Worm (Caenorhabditis elegans) whole organism, mixed stage, embryonic: Measurements from ENCODE around the gene T14B4.8.
A peak's percentile ranks its signal among the peaks of the same experiment; 100 is the strongest.

ENCODE experiments used
- M03D4.4 ChIP-seq: sonication (generic microtip); optimal IDR thresholded peaks from 2 replicates; lab custom pipeline; 2017; ENCODE audit warnings: mild to moderate bottlenecking, missing genetic modification characterization, missing compliant biosample characterization
- bed-3 ChIP-seq: fragments of 200-800 bp; sonication (Bioruptor generic); optimal IDR thresholded peaks from 3 replicates; lab custom pipeline; 2018; ENCODE audit warnings: mild to moderate bottlenecking, missing genetic modification characterization, moderate library complexity, missing compliant biosample characterization
- blmp-1 ChIP-seq: fragments of 150-350 bp; optimal IDR thresholded peaks from 2 replicates; lab custom pipeline; 2014; ENCODE audit warnings: missing biosample characterization, missing genetic modification characterization
- ceh-39 ChIP-seq: fragments of 150-350 bp; optimal IDR thresholded peaks from 2 replicates; lab custom pipeline; 2014; ENCODE audit warnings: missing biosample characterization, missing genetic modification characterization
- ceh-43 ChIP-seq: fragments of 200-800 bp; sonication (Bioruptor generic); optimal IDR thresholded peaks from 2 replicates; lab custom pipeline; 2018; ENCODE audit warnings: mild to moderate bottlenecking, missing genetic modification characterization, moderate library complexity, missing compliant biosample characterization
- ces-1 ChIP-seq: fragments of 150-350 bp; optimal IDR thresholded peaks from 2 replicates; lab custom pipeline; 2014; ENCODE audit warnings: missing biosample characterization, missing genetic modification reagents, missing genetic modification characterization
- cnd-1 ChIP-seq: fragments of 200-800 bp; sonication (Bioruptor generic); optimal IDR thresholded peaks from 2 replicates; lab custom pipeline; 2018; ENCODE audit warnings: mild to moderate bottlenecking, missing genetic modification characterization, missing compliant biosample characterization
- drap-1 ChIP-seq: fragments of 200-800 bp; sonication (Bioruptor generic); optimal IDR thresholded peaks from 3 replicates; lab custom pipeline; 2018; ENCODE audit warnings: mild to moderate bottlenecking, missing genetic modification characterization, missing compliant biosample characterization
- elt-3 ChIP-seq: fragments of 150-350 bp; optimal IDR thresholded peaks from 2 replicates; lab custom pipeline; 2014; ENCODE audit warnings: missing biosample characterization, missing genetic modification characterization
- flh-1 ChIP-seq: fragments of 200-800 bp; sonication (Bioruptor generic); optimal IDR thresholded peaks from 2 replicates; lab custom pipeline; 2018; ENCODE audit warnings: mild to moderate bottlenecking, missing genetic modification characterization, moderate library complexity, missing compliant biosample characterization
- hlh-1 ChIP-seq: fragments of 150-350 bp; optimal IDR thresholded peaks from 2 replicates; lab custom pipeline; 2014; ENCODE audit warnings: missing biosample characterization, missing genetic modification reagents, missing genetic modification characterization
- lin-13 ChIP-seq: fragments of 150-350 bp; optimal IDR thresholded peaks from 2 replicates; lab custom pipeline; 2014; ENCODE audit warnings: missing biosample characterization, missing genetic modification characterization
- lin-32 ChIP-seq: fragments of 200-800 bp; sonication (Bioruptor generic); optimal IDR thresholded peaks from 2 replicates; lab custom pipeline; 2018; ENCODE audit warnings: mild to moderate bottlenecking, missing genetic modification characterization, missing compliant biosample characterization
- lsy-2 ChIP-seq: fragments of 150-350 bp; optimal IDR thresholded peaks from 2 replicates; lab custom pipeline; 2014; ENCODE audit warnings: missing biosample characterization, missing genetic modification characterization
- mab-5 ChIP-seq: fragments of 150-350 bp; optimal IDR thresholded peaks from 2 replicates; lab custom pipeline; 2014; ENCODE audit warnings: missing biosample characterization, missing genetic modification characterization
- mep-1 ChIP-seq: fragments of 150-350 bp; optimal IDR thresholded peaks from 2 replicates; lab custom pipeline; 2017; ENCODE audit warnings: missing biosample characterization, missing genetic modification reagents, missing genetic modification characterization, inconsistent platforms
- mls-2 ChIP-seq: sonication (generic microtip); optimal IDR thresholded peaks from 2 replicates; lab custom pipeline; 2016; ENCODE audit warnings: mild to moderate bottlenecking, missing genetic modification characterization, moderate library complexity, missing compliant biosample characterization
- nhr-12 ChIP-seq: fragments of 150-350 bp; optimal IDR thresholded peaks from 2 replicates; lab custom pipeline; 2014; ENCODE audit warnings: missing biosample characterization, missing genetic modification characterization
- nhr-237 ChIP-seq: fragments of 150-350 bp; optimal IDR thresholded peaks from 2 replicates; lab custom pipeline; 2014; ENCODE audit warnings: missing biosample characterization, missing genetic modification characterization
- nhr-28 ChIP-seq: fragments of 150-350 bp; optimal IDR thresholded peaks from 2 replicates; lab custom pipeline; 2014; ENCODE audit warnings: missing biosample characterization, missing genetic modification characterization
- nhr-76 ChIP-seq: sonication (generic microtip); optimal IDR thresholded peaks from 2 replicates; lab custom pipeline; 2017; ENCODE audit warnings: missing biosample characterization, missing genetic modification characterization
- pha-4 ChIP-seq: fragments of 150-350 bp; optimal IDR thresholded peaks from 2 replicates; lab custom pipeline; 2018; ENCODE audit warnings: missing biosample characterization, missing genetic modification reagents, missing genetic modification characterization
- sem-2 ChIP-seq: fragments of 200-800 bp; sonication (Bioruptor generic); optimal IDR thresholded peaks from 2 replicates; lab custom pipeline; 2018; ENCODE audit warnings: mild to moderate bottlenecking, missing genetic modification characterization, missing compliant biosample characterization
- sptf-1 ChIP-seq: sonication (generic microtip); optimal IDR thresholded peaks from 2 replicates; lab custom pipeline; 2017; ENCODE audit warnings: mild to moderate bottlenecking, missing genetic modification characterization, moderate library complexity, missing compliant biosample characterization
- tbx-8 ChIP-seq: fragments of 200-800 bp; sonication (Bioruptor generic); optimal IDR thresholded peaks from 2 replicates; lab custom pipeline; 2018; ENCODE audit warnings: mild to moderate bottlenecking, missing genetic modification characterization, moderate library complexity, missing compliant biosample characterization
- unc-120 ChIP-seq: sonication (generic microtip); optimal IDR thresholded peaks from 2 replicates; lab custom pipeline; 2017; ENCODE audit warnings: missing genetic modification characterization, missing compliant biosample characterization; ENCODE audit not compliant: poor library complexity, severe bottlenecking
- unc-39 ChIP-seq: fragments of 150-350 bp; optimal IDR thresholded peaks from 2 replicates; lab custom pipeline; 2014; ENCODE audit warnings: missing biosample characterization, missing genetic modification characterization
- unc-62 ChIP-seq: fragments of 150-350 bp; optimal IDR thresholded peaks from 2 replicates; lab custom pipeline; 2014; ENCODE audit warnings: missing biosample characterization, missing genetic modification reagents, missing genetic modification characterization
- zip-8 ChIP-seq: fragments of 150-350 bp; optimal IDR thresholded peaks from 2 replicates; lab custom pipeline; 2014; ENCODE audit warnings: missing biosample characterization, missing genetic modification characterization
- ztf-11 ChIP-seq: fragments of 150-350 bp; optimal IDR thresholded peaks from 2 replicates; lab custom pipeline; 2014; ENCODE audit warnings: missing biosample characterization, missing genetic modification characterization

Gene T14B4.8

ce11 chrII:6744648-6745047 lies 15.5 kb upstream of the T14B4.8 start, which contains the start of gene ins-15:
ins-15 (minus strand) TSS chrII:6744748.
- TF ChIP-seq unc-62 (GFP tag; lab: Kevin White, UChicago), result no peak
- no peak for TF ChIP-seq mls-2 (tag; lab: Kevin White, UChicago)
- no peak for TF ChIP-seq ceh-39 (tag; lab: Kevin White, UChicago)
- no peak for TF ChIP-seq pha-4 (tag; lab: Kevin White, UChicago)
- no peak for TF ChIP-seq sptf-1 (tag; lab: Kevin White, UChicago)
- TF ChIP-seq blmp-1 (tag; lab: Kevin White, UChicago), result no peak

DNA sequence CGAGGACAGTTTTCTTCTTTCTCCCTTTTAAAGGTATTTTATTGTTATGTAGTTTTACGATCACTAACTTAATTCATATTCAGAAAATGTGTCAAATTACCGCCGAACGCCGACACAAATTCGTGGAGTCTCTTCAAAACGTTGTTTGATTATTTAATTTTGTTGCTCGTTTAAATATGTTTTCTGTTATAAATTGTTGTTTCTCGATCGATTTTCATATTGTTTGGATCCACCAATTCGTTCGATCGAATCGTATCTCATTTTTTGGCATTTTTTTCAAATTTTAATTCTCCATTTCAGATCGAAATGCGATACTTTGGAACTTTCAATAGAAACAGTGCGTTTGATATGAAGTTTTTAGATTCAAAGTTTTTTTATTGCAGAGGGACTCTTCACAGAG lies 13.4 kb upstream of the T14B4.8 start, which contains the start of gene F41G3.6:
Gene F41G3.6, plus strand, starts transcription at position 301 of the 400 bp plus-strand sequence.
- TF ChIP-seq bed-3 (GFP tag; lab: Kevin White, UChicago) (no peak), elt-3 (tag; lab: Kevin White, UChicago) (no peak), mls-2 (tag; lab: Kevin White, UChicago) (no peak), sem-2 (no peak), unc-39 (tag; lab: Kevin White, UChicago) (no peak), ztf-11 (tag; lab: Kevin White, UChicago) (no peak), nhr-12 (tag; lab: Kevin White, UChicago) (no peak), tbx-8 (GFP tag; lab: Kevin White, UChicago) (no peak), ces-1 (no peak)

ce11 chrII:6741428-6741827 lies 12.2 kb upstream of the T14B4.8 start, which contains the start of gene exos-8:
exos-8 (plus strand) TSS chrII:6741691.
- TF ChIP-seq sptf-1 (tag; lab: Kevin White, UChicago) (no peak), M03D4.4 (tag; lab: Kevin White, UChicago) (peak; percentile 28), lsy-2 (peak; percentile 67), mls-2 (tag; lab: Kevin White, UChicago) (peak; percentile 50), unc-62 (GFP tag; lab: Kevin White, UChicago) (no peak), lin-13 (tag; lab: Kevin White, UChicago) (peak; percentile 34), lin-32 (GFP tag; lab: Kevin White, UChicago) (peak; percentile 1), ces-1 (peak; percentile 76), mep-1 (tag; lab: Kevin White, UChicago) (peak; percentile 67), nhr-237 (peak; percentile 49), drap-1 (GFP tag; lab: Kevin White, UChicago) (peak; percentile 6), zip-8 (tag; lab: Kevin White, UChicago) (no peak), cnd-1 (tag; lab: Kevin White, UChicago) (peak; percentile 46)
- TF ChIP-seq, all 35 proteins: peak for 10

- no peak for TF ChIP-seq nhr-76
- TF ChIP-seq ceh-43 (GFP tag; lab: Kevin White, UChicago), result no peak
Measured at ce11 chrII:6736604-6737003, 7.4 kb upstream of the T14B4.8 start, which contains the start of gene T14B4.1. T14B4.1 (plus strand) TSS chrII:6736904.

DNA sequence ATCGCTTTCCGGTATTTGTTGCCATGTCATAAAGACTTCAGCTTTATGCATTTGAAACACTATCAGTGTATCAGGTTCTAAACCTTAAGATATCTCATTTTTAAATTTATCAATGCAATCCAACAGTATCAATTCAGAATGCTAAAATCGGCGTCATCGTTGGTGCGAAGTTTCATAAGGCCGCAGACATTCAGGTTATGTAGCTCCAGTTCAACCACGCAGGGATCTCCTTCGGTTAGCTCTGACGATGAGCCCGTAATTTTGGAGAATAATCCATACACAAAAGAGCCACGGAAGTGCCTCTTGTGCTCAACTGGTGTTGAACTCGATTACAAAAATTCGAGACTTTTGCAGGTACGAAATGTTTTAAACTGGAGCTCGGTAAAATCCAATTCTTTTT lies 6.9 kb upstream of the T14B4.8 start, which contains the start of gene mrps-18.C:
Gene mrps-18.C, plus strand, starts transcription at position 138 of the 400 bp plus-strand sequence.
- TF ChIP-seq ceh-43 (GFP tag; lab: Kevin White, UChicago) (no peak), hlh-1 (tag; lab: Kevin White, UChicago) (no peak), tbx-8 (GFP tag; lab: Kevin White, UChicago) (no peak), nhr-28 (no peak), zip-8 (tag; lab: Kevin White, UChicago) (no peak), mep-1 (tag; lab: Kevin White, UChicago) (no peak), M03D4.4 (tag; lab: Kevin White, UChicago) (no peak), mls-2 (tag; lab: Kevin White, UChicago) (no peak), unc-39 (tag; lab: Kevin White, UChicago) (no peak), ces-1 (no peak), unc-120 (no peak), nhr-12 (tag; lab: Kevin White, UChicago) (no peak), nhr-237 (no peak), blmp-1 (tag; lab: Kevin White, UChicago) (no peak), unc-62 (GFP tag; lab: Kevin White, UChicago) (no peak), flh-1 (no peak), nhr-76 (no peak), drap-1 (GFP tag; lab: Kevin White, UChicago) (no peak), mab-5 (tag; lab: Kevin White, UChicago) (no peak)
